Worm (Caenorhabditis elegans) whole organism, midembryonic: Measurements from ENCODE around the gene Y42H9AR.1.

Experiments
- cog-1 ChIP-seq: sonication (generic microtip); optimal IDR thresholded peaks from 2 replicates; lab custom pipeline; 2016; ENCODE audit warnings: missing genetic modification characterization, missing compliant biosample characterization
- klf-2 ChIP-seq: fragments of 200-800 bp; sonication (Bioruptor generic); conservative IDR thresholded peaks from 2 replicates; pipeline ENCODE4 v1.3.6; 2022; ENCODE audit warnings: missing genetic modification reagents, missing genetic modification characterization, missing compliant biosample characterization
- ref-1 ChIP-seq: fragments of 200-800 bp; sonication (Bioruptor generic); conservative IDR thresholded peaks from 2 replicates; pipeline ENCODE4 v1.3.6; 2022; ENCODE audit warnings: missing genetic modification reagents, missing genetic modification characterization, missing compliant biosample characterization
- tab-1 ChIP-seq: fragments of 200-800 bp; sonication (Bioruptor generic); IDR thresholded peaks from 2 replicates; pipeline ENCODE4 v1.3.6; 2022; ENCODE audit warnings: missing genetic modification characterization, missing compliant biosample characterization
- ztf-23 ChIP-seq: fragments of 200-800 bp; sonication (Bioruptor generic); IDR thresholded peaks from 2 replicates; pipeline ENCODE4 v1.3.6; 2022; ENCODE audit warnings: missing genetic modification reagents, missing genetic modification characterization, missing compliant biosample characterization

ce11 chrIV:8080782-8081181 lies 32.4 kb upstream of the Y42H9AR.1 start:
- no peak for TF ChIP-seq ztf-23 (GFP tag; lab: Robert Waterston, UW)
- no peak for TF ChIP-seq ref-1 (GFP tag; lab: Robert Waterston, UW)
- TF ChIP-seq klf-2 (GFP tag; lab: Robert Waterston, UW): no peak
- TF ChIP-seq cog-1 (tag; lab: Kevin White, UChicago): no peak
- no peak for TF ChIP-seq tab-1
